Fruit fly (Drosophila melanogaster) whole organism, embryonic: Measurements from ENCODE around the gene sif.

Source experiments
- ATbp ChIP-seq: fragments of 200-800 bp; sonication (Bioruptor generic); optimal IDR thresholded peaks from 2 replicates; lab custom pipeline; 2017; ENCODE audit warnings: missing biosample characterization, mild to moderate bottlenecking, missing genetic modification characterization, missing genetic modification reagents
- Antp ChIP-seq: fragments of 200-800 bp; sonication (Bioruptor generic); optimal IDR thresholded peaks from 3 replicates; lab custom pipeline; 2016; ENCODE audit warnings: missing biosample characterization, missing genetic modification characterization
- CG10543 ChIP-seq: fragments of 200-800 bp; sonication (Bioruptor generic); optimal IDR thresholded peaks from 3 replicates; lab custom pipeline; 2017; ENCODE audit warnings: missing biosample characterization, mild to moderate bottlenecking, missing genetic modification characterization, moderate library complexity
- CG10959 ChIP-seq: fragments of 200-800 bp; sonication (Bioruptor generic); IDR thresholded peaks from 2 replicates; pipeline ENCODE4 v1.3.6; 2022; ENCODE audit warnings: missing biosample characterization, missing genetic modification characterization
- CG11504 ChIP-seq: fragments of 200-800 bp; sonication (Bioruptor generic); optimal IDR thresholded peaks from 3 replicates; lab custom pipeline; 2019; ENCODE audit warnings: missing biosample characterization, mild to moderate bottlenecking, missing genetic modification characterization, moderate library complexity
- CG11560 ChIP-seq: fragments of 200-800 bp; sonication (Bioruptor generic); IDR thresholded peaks from 3 replicates; pipeline ENCODE4 v1.3.6; 2022; ENCODE audit warnings: missing biosample characterization, missing genetic modification characterization
- CG12071 ChIP-seq: fragments of 200-800 bp; sonication (Bioruptor generic); optimal IDR thresholded peaks from 3 replicates; lab custom pipeline; 2018; ENCODE audit warnings: missing biosample characterization, mild to moderate bottlenecking, missing genetic modification characterization
- CG12155 ChIP-seq: fragments of 200-800 bp; sonication (Bioruptor generic); optimal IDR thresholded peaks from 3 replicates; lab custom pipeline; 2016; ENCODE audit warnings: missing biosample characterization, missing genetic modification characterization
- CG13296 ChIP-seq: fragments of 200-800 bp; sonication (Bioruptor generic); optimal IDR thresholded peaks from 3 replicates; lab custom pipeline; 2018; ENCODE audit warnings: missing biosample characterization, mild to moderate bottlenecking, missing genetic modification characterization
- CG13775 ChIP-seq: fragments of 200-800 bp; sonication (Bioruptor generic); optimal IDR thresholded peaks from 3 replicates; lab custom pipeline; 2017; ENCODE audit warnings: missing biosample characterization, mild to moderate bottlenecking, missing genetic modification characterization
- CG15073 ChIP-seq: fragments of 200-800 bp; sonication (Bioruptor generic); optimal IDR thresholded peaks from 2 replicates; lab custom pipeline; 2016; ENCODE audit warnings: missing biosample characterization, missing genetic modification characterization
- CG16813 ChIP-seq: fragments of 200-800 bp; sonication (Bioruptor generic); IDR thresholded peaks from 3 replicates; pipeline ENCODE4 v1.3.6; 2022; ENCODE audit warnings: missing biosample characterization, missing genetic modification characterization; ENCODE audit not compliant: partially characterized antibody
- CG16815 ChIP-seq: fragments of 200-800 bp; sonication (Bioruptor generic); optimal IDR thresholded peaks from 3 replicates; lab custom pipeline; 2017; ENCODE audit warnings: missing biosample characterization, mild to moderate bottlenecking, missing genetic modification characterization
- CG18599 ChIP-seq: fragments of 200-800 bp; sonication (Bioruptor generic); optimal IDR thresholded peaks from 3 replicates; lab custom pipeline; 2017; ENCODE audit warnings: missing biosample characterization, missing genetic modification characterization, mild to moderate bottlenecking, moderate library complexity, missing genetic modification reagents
- CG2120 ChIP-seq: fragments of 200-800 bp; sonication (Bioruptor generic); optimal IDR thresholded peaks from 3 replicates; lab custom pipeline; 2016; ENCODE audit warnings: missing biosample characterization, missing genetic modification characterization
- CG2875 ChIP-seq: fragments of 200-800 bp; sonication (Bioruptor generic); optimal IDR thresholded peaks from 2 replicates; lab custom pipeline; 2017; ENCODE audit warnings: missing biosample characterization, mild to moderate bottlenecking, missing genetic modification characterization, missing genetic modification reagents
- CG3065 ChIP-seq: fragments of 200-800 bp; sonication (Bioruptor generic); optimal IDR thresholded peaks from 2 replicates; lab custom pipeline; 2016; ENCODE audit warnings: missing biosample characterization, missing genetic modification characterization
- CG31365 ChIP-seq: fragments of 200-800 bp; sonication (Bioruptor generic); optimal IDR thresholded peaks from 2 replicates; lab custom pipeline; 2018; ENCODE audit warnings: missing biosample characterization, mild to moderate bottlenecking, missing genetic modification characterization
- CG32532 ChIP-seq: fragments of 200-800 bp; sonication (Bioruptor generic); IDR thresholded peaks from 2 replicates; pipeline ENCODE4 v1.3.6; 2022; ENCODE audit warnings: missing biosample characterization, missing genetic modification characterization
- CG3407 ChIP-seq: fragments of 200-800 bp; sonication (Bioruptor generic); optimal IDR thresholded peaks from 2 replicates; lab custom pipeline; 2018; ENCODE audit warnings: missing biosample characterization, mild to moderate bottlenecking, missing genetic modification characterization
- CG34422 ChIP-seq: fragments of 200-800 bp; sonication (Bioruptor generic); IDR thresholded peaks from 3 replicates; pipeline ENCODE4 v1.3.6; 2022; ENCODE audit warnings: missing biosample characterization, missing genetic modification characterization
- CG6854 ChIP-seq: fragments of 200-800 bp; sonication (Bioruptor generic); optimal IDR thresholded peaks from 3 replicates; lab custom pipeline; 2017; ENCODE audit warnings: missing biosample characterization, mild to moderate bottlenecking, missing genetic modification characterization
- CG7839 ChIP-seq: fragments of 200-800 bp; sonication (Bioruptor generic); optimal IDR thresholded peaks from 3 replicates; lab custom pipeline; 2018; ENCODE audit warnings: missing biosample characterization, mild to moderate bottlenecking, missing genetic modification characterization, moderate library complexity
- CG8290 ChIP-seq, 3 experiments: fragments of 200-800 bp; sonication (Bioruptor generic); optimal IDR thresholded peaks; 2 replicates each; lab custom pipeline; 2016 to 2019; ENCODE audit warnings: missing biosample characterization in 3 of 3, missing genetic modification characterization in 3 of 3, mild to moderate bottlenecking in 2 of 3, moderate library complexity in 1 of 3
- CG9817 ChIP-seq: fragments of 200-800 bp; sonication (Bioruptor generic); optimal IDR thresholded peaks from 2 replicates; lab custom pipeline; 2018; ENCODE audit warnings: missing biosample characterization, mild to moderate bottlenecking, missing genetic modification characterization, moderate library complexity
- CG9932 ChIP-seq: fragments of 200-800 bp; sonication (Bioruptor generic); IDR thresholded peaks from 2 replicates; pipeline ENCODE4 v1.3.6; 2022; ENCODE audit warnings: missing biosample characterization, missing genetic modification characterization
- D19A ChIP-seq: fragments of 200-800 bp; optimal IDR thresholded peaks from 3 replicates; lab custom pipeline; 2019; ENCODE audit warnings: missing biosample characterization, mild to moderate bottlenecking, missing genetic modification characterization, moderate library complexity
- E2f1 ChIP-seq: fragments of 200-800 bp; sonication (Bioruptor generic); IDR thresholded peaks from 2 replicates; pipeline ENCODE4 v1.3.6; 2022; ENCODE audit warnings: missing biosample characterization, missing genetic modification characterization
- E2f2 ChIP-seq: fragments of 200-800 bp; sonication (Bioruptor generic); IDR thresholded peaks from 2 replicates; pipeline ENCODE4 v1.3.6; 2022; ENCODE audit warnings: missing biosample characterization, missing genetic modification characterization
- Hey ChIP-seq: fragments of 200-800 bp; sonication (Bioruptor generic); optimal IDR thresholded peaks from 3 replicates; lab custom pipeline; 2018; ENCODE audit warnings: missing biosample characterization, mild to moderate bottlenecking, missing genetic modification characterization
- HmgD ChIP-seq: fragments of 200-800 bp; sonication (Bioruptor generic); optimal IDR thresholded peaks from 3 replicates; lab custom pipeline; 2016; ENCODE audit warnings: missing biosample characterization, missing genetic modification characterization
- Hmx ChIP-seq: fragments of 200-800 bp; sonication (Bioruptor generic); optimal IDR thresholded peaks from 2 replicates; lab custom pipeline; 2016; ENCODE audit warnings: missing biosample characterization, missing genetic modification characterization
- NC2β ChIP-seq: fragments of 200-800 bp; sonication (Bioruptor generic); optimal IDR thresholded peaks from 2 replicates; lab custom pipeline; 2016; ENCODE audit warnings: missing biosample characterization, missing genetic modification characterization
- Nf-YC ChIP-seq: fragments of 200-800 bp; optimal IDR thresholded peaks from 3 replicates; lab custom pipeline; 2019; ENCODE audit warnings: missing biosample characterization, mild to moderate bottlenecking, missing genetic modification characterization, moderate library complexity
- Spps ChIP-seq: fragments of 200-800 bp; sonication (Bioruptor generic); optimal IDR thresholded peaks from 2 replicates; lab custom pipeline; 2018; ENCODE audit warnings: missing biosample characterization, mild to moderate bottlenecking, missing genetic modification characterization
- btn ChIP-seq: fragments of 200-800 bp; sonication (Bioruptor generic); optimal IDR thresholded peaks from 2 replicates; lab custom pipeline; 2016; ENCODE audit warnings: missing biosample characterization, missing genetic modification characterization
- cas ChIP-seq: fragments of 200-800 bp; sonication (Bioruptor generic); IDR thresholded peaks from 2 replicates; pipeline ENCODE4 v1.3.6; 2022; ENCODE audit warnings: missing biosample characterization, missing genetic modification characterization
- cwo ChIP-seq: fragments of 200-800 bp; sonication (Bioruptor generic); optimal IDR thresholded peaks from 3 replicates; lab custom pipeline; 2017; ENCODE audit warnings: missing biosample characterization, missing genetic modification characterization, mild to moderate bottlenecking, moderate library complexity, missing genetic modification reagents
- en ChIP-seq: fragments of 200-800 bp; sonication (Bioruptor generic); optimal IDR thresholded peaks from 2 replicates; lab custom pipeline; 2016; ENCODE audit warnings: missing biosample characterization, missing genetic modification characterization
- ewg ChIP-seq: fragments of 200-800 bp; sonication (Bioruptor generic); optimal IDR thresholded peaks from 3 replicates; lab custom pipeline; 2017; ENCODE audit warnings: mild to moderate bottlenecking, missing biosample characterization, missing genetic modification reagents, missing genetic modification characterization
- h ChIP-seq: fragments of >200 bp; optimal IDR thresholded peaks from 2 replicates; lab custom pipeline; 2017
- hbn ChIP-seq: fragments of 200-800 bp; sonication (Bioruptor generic); IDR thresholded peaks from 2 replicates; pipeline ENCODE4 v1.3.6; 2022; ENCODE audit warnings: missing biosample characterization, missing genetic modification characterization; ENCODE audit not compliant: partially characterized antibody
- ind ChIP-seq: fragments of 200-800 bp; sonication (Bioruptor generic); optimal IDR thresholded peaks from 3 replicates; lab custom pipeline; 2016; ENCODE audit warnings: missing biosample characterization, missing genetic modification characterization
- ken ChIP-seq: fragments of 200-800 bp; sonication (Bioruptor generic); IDR thresholded peaks from 3 replicates; pipeline ENCODE4 v1.3.6; 2022; ENCODE audit warnings: missing biosample characterization, missing genetic modification characterization
- slbo ChIP-seq: fragments of 200-800 bp; sonication (Bioruptor generic); IDR thresholded peaks from 2 replicates; pipeline ENCODE4 v1.3.6; 2022; ENCODE audit warnings: missing biosample characterization, missing genetic modification characterization
- ssp ChIP-seq: fragments of 200-800 bp; sonication (Bioruptor generic); IDR thresholded peaks from 2 replicates; pipeline ENCODE4 v1.3.6; 2022; ENCODE audit warnings: missing biosample characterization, missing genetic modification characterization
- stc ChIP-seq: fragments of 200-800 bp; sonication (Bioruptor generic); IDR thresholded peaks from 2 replicates; pipeline ENCODE4 v1.3.6; 2022; ENCODE audit warnings: missing biosample characterization, missing genetic modification characterization
- tin ChIP-seq: fragments of 200-800 bp; sonication (Bioruptor generic); optimal IDR thresholded peaks from 3 replicates; lab custom pipeline; 2016; ENCODE audit warnings: missing biosample characterization, missing genetic modification characterization
- zfh1 ChIP-seq: fragments of 200-800 bp; sonication (Bioruptor generic); IDR thresholded peaks from 3 replicates; pipeline ENCODE4 v1.3.6; 2022; ENCODE audit warnings: missing biosample characterization, missing genetic modification characterization

Gene sif

DNA sequence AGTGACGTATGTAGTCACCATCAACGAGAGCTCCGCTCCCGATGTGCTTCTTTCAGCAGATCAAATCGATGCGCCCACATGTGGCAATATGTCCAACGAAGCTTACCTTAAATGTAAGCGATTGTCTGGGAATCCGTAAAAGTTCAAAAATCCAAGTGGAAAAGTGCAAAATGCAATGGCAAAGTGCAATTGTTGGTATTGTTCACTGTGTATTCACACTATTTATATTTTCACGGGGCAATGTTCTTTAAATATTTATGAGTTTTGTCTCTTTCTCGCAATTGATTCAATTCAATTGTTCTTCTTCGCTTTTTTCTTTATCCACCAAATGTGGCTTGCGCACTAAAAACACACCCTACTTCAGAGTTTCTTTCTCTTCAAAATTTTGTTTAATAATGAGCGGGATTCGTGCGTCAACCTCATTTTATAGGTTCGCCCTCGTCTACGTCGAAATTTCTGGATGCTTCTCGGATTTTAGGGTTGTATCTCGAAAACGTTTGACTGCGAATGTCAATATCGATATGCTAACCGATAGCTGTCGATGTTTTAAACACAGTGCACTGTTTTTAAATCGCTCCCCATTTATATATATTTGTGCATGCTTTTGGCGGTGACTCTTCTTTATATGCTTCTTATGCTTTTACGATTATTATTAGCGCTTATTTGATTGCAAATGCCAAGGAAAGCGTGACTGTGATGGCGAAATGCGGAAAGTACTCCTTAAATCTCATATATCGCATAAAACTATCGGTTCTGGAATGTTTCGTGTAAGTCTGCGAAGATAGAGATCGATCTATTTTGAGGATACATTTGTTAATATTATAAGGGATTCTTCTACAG, 94.2 kb downstream of the sif start, which contains the start of gene DnaJ-1 (continued):
- TF ChIP-seq CG9817 (tag; lab: Kevin White, UChicago) (no peak), E2f2 (GFP tag; lab: Robert Waterston, UW) (peak; percentile 85), CG6854 (GFP tag; lab: Kevin White, UChicago) (peak; percentile 52), NC2β (GFP tag; lab: Kevin White, UChicago) (peak; percentile 68), HmgD (GFP tag; lab: Kevin White, UChicago) (no peak), CG15073 (no peak), CG2875 (GFP tag; lab: Kevin White, UChicago) (peak; percentile 9), cas (no peak), CG2120 (GFP tag; lab: Kevin White, UChicago) (peak; percentile 30), CG9932 (GFP tag; lab: Robert Waterston, UW) (peak; percentile 51; the same call in 1 of the 2 replicates), CG3407 (GFP tag; lab: Kevin White, UChicago) (peak; percentile 26), ssp (GFP tag; lab: Robert Waterston, UW) (no peak; the same call in 1 of the 2 replicates), CG11504 (tag; lab: Kevin White, UChicago) (no peak), CG13775 (GFP tag; lab: Kevin White, UChicago) (no peak), Hmx (GFP tag; lab: Kevin White, UChicago) (no peak), Spps (no peak), CG3065 (GFP tag; lab: Kevin White, UChicago) (no peak), tin (GFP tag; lab: Kevin White, UChicago) (no peak), CG10543 (peak; percentile 69), stc (GFP tag; lab: Robert Waterston, UW) (no peak), cwo (peak; percentile 19), Nf-YC (tag; lab: Kevin White, UChicago) (peak; percentile 13), ewg (GFP tag; lab: Kevin White, UChicago) (peak; percentile 43), en (no peak), CG12155 (GFP tag; lab: Kevin White, UChicago) (no peak), ken (GFP tag; lab: Robert Waterston, UW) (no peak; the same call in 2 of the 3 replicates), CG32532 (GFP tag; lab: Robert Waterston, UW) (peak; percentile 23; the same call in 1 of the 2 replicates), CG31365 (tag; lab: Kevin White, UChicago) (no peak), E2f1 (GFP tag; lab: Robert Waterston, UW) (no peak), slbo (GFP tag; lab: Robert Waterston, UW) (no peak), D19A (tag; lab: Kevin White, UChicago) (no peak), Hey (tag; lab: Kevin White, UChicago) (peak; percentile 24), ind (GFP tag; lab: Kevin White, UChicago) (peak; percentile 3), Antp (no peak), CG13296 (GFP tag; lab: Kevin White, UChicago) (peak; percentile 50), CG12071 (GFP tag; lab: Kevin White, UChicago) (no peak), CG16813 (GFP tag; lab: Robert Waterston, UW) (peak; percentile 99), btn (GFP tag; lab: Kevin White, UChicago) (no peak), zfh1 (GFP tag; lab: Robert Waterston, UW) (peak; percentile 12; the same call in 1 of the 3 replicates), hbn (GFP tag; lab: Robert Waterston, UW) (peak; percentile 98), CG10959 (GFP tag; lab: Robert Waterston, UW) (no peak), CG8290 (GFP tag; optimal IDR thresholded peaks at IDR 0.05; lab: Kevin White, UChicago) (peak; percentile 29), CG8290 (tag; optimal IDR thresholded peaks at IDR 0.05; lab: Kevin White, UChicago) (peak in 1 of 2 experiments; percentile 19), CG7839 (peak; percentile 48), CG11560 (tag; lab: Robert Waterston, UW) (no peak), CG34422 (no peak; the same call in 2 of the 3 replicates), h (lab: Kevin White, UChicago) (no peak), ATbp (GFP tag; lab: Kevin White, UChicago) (peak; percentile 16), CG18599 (GFP tag; lab: Kevin White, UChicago) (peak; percentile 70), CG16815 (GFP tag; lab: Kevin White, UChicago) (no peak)
